Worm (Caenorhabditis elegans): ENCODE measurements around the gene cdd-2.

ce11 chrIV:7507841-7508509 is 39.7 kb downstream of the cdd-2 start, which contains the start of the genes vdac-1 and R05G6.5:
- peak; percentile 73 for TF ChIP-seq snpc-4 (tag; optimal IDR thresholded peaks at IDR 0.05)
- peak; percentile 86 for TF ChIP-seq pha-4 (tag; optimal IDR thresholded peaks at IDR 0.05)
- TF ChIP-seq nhr-28 (tag; optimal IDR thresholded peaks at IDR 0.05): no peak
- no peak for TF ChIP-seq mdl-1 (tag; optimal IDR thresholded peaks at IDR 0.05)
- no peak for TF ChIP-seq sea-2 (GFP tag; optimal IDR thresholded peaks at IDR 0.05)
- TF ChIP-seq skn-1 (tag; optimal IDR thresholded peaks at IDR 0.05): no peak
- no peak for TF ChIP-seq ceh-82 (tag; optimal IDR thresholded peaks at IDR 0.05)
- TF ChIP-seq nhr-11 (tag; optimal IDR thresholded peaks at IDR 0.05): no peak

All from whole organism, L3 larva.